Worm (Caenorhabditis elegans) whole organism, dauer: ENCODE data around the gene fipr-10.

Source experiments
- unc-62 ChIP-seq: sonication (generic microtip); optimal IDR thresholded peaks from 2 replicates; lab custom pipeline; 2017; ENCODE audit warnings: missing biosample characterization, missing genetic modification reagents, missing genetic modification characterization

fipr-10 gene

DNA sequence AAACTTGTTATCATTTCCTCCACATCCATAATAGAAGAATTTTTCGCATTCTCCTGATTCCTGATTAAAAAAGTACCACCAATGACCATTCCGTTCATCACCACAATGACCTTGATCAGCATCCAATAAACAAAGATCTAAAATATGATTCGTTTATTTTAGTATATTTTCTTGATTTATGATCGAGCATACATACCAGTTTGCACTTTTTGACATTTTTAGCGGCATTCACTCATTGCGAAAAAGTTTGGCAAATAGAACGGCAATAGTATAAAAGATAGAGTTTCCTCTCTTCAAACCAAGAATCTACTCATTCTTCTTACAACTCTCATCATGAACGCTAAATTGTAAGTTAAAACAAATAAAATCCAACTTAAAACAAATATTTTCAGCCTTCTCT, at the start of gene fipr-10:
fipr-10 (plus strand) TSS at position 301 of the 400 bp plus-strand sequence.
- TF ChIP-seq unc-62, result no peak

DNA sequence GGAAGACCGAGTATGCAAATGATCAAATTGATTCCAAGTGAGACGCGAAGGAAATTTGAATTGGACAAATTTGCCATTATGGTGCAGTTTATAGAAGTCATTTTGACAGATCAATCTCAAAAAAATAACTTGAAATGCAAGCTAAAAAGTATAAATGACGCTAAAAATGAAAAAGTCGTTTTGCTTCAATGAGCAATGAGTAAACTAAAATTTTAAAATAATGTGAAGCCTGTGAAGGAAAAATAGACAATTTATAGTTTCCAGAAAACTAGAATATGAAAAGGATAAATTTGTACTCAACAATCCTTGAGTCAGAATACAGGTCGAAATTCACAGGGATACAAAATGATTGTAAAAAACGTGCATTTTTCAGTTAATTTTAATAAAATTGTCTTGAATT, 45.7 kb upstream of the fipr-10 start, which contains the start of gene srab-17:
srab-17 (minus strand) TSS at position 101 of the 400 bp plus-strand sequence.
- TF ChIP-seq unc-62, result no peak

DNA sequence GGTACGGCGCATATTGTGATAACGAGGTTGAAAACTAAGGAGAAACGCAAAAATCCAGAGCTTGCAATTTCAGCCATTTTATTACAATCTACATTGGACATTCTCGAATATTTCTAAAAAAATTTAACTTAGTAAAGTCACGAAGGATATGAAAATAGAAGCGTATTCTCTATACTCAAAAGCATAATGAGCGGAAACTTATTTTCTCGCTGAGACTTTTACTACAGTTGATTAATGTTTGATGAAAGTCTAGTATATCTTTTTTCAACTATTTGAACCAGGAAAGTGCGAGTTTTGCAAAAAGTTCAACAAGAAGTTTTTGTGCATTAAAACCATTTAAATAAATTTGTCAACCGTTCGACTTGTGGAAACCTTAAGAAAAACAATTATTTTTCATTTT, 42.6 kb upstream of the fipr-10 start, which contains the start of gene srab-18:
srab-18 (minus strand) TSS at position 101 of the 400 bp plus-strand sequence.
- no peak for TF ChIP-seq unc-62

DNA sequence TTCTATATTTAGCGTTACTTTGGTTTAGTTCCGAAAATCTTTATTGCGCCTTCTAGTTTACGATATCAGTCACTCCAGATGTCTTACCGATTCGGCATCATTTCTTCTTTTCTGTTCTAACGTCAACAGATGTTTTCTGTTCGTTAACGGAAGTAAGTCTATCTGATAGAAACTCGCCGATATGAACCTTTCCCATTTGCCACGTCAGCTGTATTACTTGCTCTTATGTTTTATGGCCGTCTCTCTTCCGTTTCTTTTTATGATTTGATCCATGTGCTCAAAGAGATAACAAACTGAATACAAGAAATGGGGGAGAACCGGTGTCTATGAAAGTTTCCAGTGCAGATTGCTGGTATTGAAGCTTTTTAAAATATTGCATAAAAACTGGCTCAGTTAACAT, 34.6 kb upstream of the fipr-10 start, which contains the start of gene srab-26:
srab-26 (minus strand) TSS at position 101 of the 400 bp plus-strand sequence.
- no peak for TF ChIP-seq unc-62

DNA sequence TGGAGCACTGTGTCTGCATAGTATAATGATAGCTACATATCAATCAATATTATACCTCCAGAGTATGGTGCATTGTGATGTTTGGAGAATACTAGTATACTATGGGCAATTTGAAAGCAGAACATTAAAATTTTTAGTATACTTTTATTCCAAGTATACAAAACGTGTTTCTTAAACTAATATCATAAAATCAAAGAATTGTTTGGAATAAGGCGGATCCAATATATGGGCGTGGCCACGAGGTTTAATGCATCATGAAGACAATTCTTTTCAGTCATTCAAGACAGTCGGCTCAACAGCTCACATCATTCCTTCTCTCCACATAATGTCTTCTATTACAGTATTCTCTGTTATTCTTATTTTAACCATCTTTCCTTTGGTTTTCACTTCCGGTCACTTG, 34.1 kb upstream of the fipr-10 start, which contains the start of gene sdz-31:
sdz-31 (plus strand) TSS at position 301 of the 400 bp plus-strand sequence.
- TF ChIP-seq unc-62, result no peak

DNA sequence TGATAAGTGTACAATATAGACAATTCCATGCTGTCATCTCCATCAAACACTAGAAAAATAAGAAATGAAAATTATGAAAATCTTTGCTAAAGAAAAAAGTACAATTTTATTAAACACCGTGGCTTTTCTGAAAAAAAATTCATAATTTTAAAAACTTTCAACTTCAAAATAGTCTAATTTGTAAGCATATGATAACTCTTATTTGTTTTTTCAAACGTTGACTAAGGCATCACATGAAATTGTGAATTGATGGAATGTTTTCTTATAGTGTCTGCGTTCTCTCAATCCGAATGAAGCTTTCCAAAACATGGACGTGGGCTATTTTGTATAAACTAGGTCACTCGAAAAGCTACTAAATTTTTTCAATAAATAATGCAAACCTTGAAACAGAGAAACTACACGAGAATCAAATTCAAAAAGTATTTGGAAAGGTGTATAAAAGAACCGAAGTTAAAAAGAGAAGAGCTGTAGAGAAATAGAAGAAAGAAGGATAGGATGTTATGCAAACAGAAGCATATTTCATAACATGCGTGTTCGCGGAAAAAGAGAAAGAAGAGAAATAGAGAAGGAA, 28.0 kb upstream of the fipr-10 start, which contains the start of gene clp-9:
clp-9 (minus strand) TSS at position 51 of the 571 bp plus-strand sequence.
- no peak for TF ChIP-seq unc-62

DNA sequence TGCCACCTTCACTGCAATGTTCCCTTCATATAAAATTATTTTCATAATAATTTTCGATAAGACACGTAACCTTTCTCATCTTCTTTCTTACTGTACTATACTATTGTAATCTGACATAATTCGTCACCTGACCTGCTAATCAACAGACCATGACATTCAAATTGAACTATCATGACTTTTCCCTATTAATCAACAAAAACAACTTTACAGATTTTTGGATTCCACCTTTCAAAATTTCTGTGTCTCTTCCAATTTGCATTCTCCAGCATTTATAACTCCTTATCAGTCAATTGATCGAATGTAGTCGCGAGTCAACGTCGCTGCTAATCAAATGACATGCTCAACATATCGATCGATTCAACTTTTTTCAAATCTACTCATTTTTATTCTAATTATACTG, 24.3 kb upstream of the fipr-10 start, which contains the start of gene fshr-1:
fshr-1 (plus strand) TSS at position 209 of the 400 bp plus-strand sequence.
- no peak for TF ChIP-seq unc-62

DNA sequence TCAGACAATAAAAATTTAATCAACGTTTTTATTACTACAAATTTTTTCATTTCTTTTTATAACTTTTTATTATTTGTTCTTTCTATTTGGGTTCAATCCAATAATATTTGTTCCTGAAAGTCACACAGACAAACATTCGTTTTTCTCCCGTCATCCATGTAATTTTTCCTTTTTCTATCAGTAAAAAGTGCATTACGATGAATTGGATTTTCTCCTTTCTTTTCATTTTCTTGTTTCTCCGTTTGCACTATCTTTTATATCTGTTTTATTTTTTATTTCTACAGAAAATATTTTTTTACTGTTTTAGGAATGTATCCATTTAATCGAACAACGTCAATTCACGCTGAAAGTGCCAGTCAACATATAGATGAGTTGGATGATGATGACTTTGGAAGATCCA, 14.7 kb upstream of the fipr-10 start, which contains the start of gene egl-47:
egl-47 (plus strand) TSS at position 301 of the 400 bp plus-strand sequence.
- no peak for TF ChIP-seq unc-62

DNA sequence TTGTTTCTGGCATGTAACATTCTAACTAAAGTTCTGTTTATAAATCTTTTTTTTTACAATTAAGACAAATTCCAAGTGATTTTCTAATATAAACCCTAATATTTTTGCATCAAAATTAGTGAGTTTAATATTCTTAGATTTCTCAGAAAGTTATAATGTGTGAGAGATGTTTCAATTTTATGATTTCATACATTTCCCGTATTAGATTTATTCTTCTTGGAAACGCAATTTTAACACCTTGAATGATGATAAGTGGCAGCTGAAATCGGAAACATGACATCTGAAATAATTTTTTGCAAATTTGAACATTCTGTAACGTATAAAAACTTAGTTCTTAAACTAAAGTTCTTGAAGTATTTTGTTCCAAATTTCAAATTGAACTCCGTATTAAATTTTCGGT, 12.8 kb upstream of the fipr-10 start:
- no peak for TF ChIP-seq unc-62

DNA sequence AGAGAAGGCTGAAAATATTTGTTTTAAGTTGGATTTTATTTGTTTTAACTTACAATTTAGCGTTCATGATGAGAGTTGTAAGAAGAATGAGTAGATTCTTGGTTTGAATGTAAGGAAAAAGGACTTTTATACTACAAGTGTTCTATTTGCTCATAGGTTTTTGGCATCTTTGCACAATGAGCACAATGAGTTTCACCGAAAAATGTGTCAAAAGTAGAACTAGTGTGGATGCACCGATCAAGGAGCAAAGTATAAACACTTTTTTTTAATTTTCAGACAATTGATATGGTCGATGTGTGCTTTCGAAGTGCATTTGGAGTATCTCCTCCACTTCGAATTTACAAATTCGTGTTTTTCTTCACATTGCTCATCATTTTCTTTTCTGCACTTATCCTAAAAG, 7.8 kb upstream of the fipr-10 start, which contains the start of gene fipr-11:
fipr-11 (minus strand) TSS at position 101 of the 400 bp plus-strand sequence.
- no peak for TF ChIP-seq unc-62

DNA sequence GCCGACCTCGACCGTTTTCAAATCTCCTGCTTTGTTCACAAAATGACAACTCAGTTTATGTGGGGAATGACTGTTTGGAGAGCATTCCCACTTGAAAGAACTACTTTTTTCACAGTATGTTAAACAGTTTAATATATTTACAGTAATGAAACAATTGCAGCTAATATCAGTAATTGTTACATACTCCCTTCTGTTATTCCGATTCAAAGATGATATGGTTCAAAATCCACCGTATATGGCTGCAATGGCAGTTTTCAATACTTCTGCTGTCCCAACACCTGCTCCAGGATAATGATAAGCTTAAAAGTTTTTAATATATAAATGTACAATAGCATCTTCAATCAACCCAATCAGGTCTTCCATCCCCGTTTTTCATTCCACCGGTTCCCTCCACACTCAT, 6.8 kb upstream of the fipr-10 start:
- TF ChIP-seq unc-62, result no peak

DNA sequence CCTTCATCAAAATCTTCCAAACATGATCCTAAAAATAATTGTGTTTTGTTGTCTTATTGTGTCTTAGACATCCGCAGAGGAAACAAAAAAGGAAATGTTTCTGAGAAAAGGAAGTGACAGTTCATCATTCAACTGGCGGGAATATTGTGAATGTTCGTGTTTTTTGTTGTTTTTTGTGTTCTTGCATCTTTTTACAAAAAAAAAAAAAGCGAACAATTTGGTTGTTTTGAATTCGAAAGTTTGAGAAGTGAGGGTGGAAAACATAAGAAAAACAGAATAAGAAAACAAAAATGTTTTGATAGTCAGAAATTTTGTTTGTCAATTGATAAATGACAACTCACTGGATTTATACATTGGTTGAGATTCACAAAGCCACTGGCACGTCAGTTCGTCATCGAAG, 4.3 kb upstream of the fipr-10 start:
- TF ChIP-seq unc-62, result no peak

DNA sequence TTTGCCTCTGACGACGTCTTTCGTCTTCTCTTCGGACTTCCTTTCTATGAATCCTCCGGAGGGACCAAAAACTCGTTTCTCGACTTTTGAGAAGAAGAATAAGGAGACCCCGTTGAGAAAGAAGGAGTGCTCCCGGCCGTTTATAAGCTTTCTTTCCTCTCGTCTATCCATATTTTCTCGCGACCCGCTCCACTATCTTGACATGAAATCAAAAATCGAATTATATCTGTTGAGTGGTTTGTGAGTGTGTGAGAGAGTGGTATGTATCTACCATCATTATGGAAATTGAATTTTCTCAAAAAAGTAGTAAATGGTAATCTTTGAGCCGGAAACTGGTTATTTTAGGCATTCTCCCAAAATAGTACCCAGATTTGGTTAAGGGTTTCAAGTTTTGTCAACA, 2.8 kb upstream of the fipr-10 start:
- no peak for TF ChIP-seq unc-62

DNA sequence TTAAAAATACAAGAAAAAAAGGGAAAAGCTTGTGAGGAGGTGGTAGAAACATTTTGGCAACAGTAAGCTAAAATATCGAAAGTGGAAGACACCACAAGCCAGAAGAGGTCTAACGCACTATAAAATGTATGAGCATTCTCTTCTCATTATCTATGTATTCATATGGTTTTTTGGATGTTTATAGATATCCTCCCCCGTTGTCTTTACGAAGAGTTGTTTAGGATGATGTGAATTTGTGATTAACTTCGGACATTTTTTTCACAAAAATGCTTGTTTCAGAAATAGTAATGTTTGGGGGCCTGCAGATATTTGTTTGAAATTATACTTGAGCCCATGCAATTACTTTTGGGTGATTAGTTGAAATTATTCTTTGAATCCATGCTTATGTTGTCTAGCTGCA, 1.1 kb downstream of the fipr-10 start, which contains the start of gene mec-9:
mec-9 (minus strand) TSS at position 101 of the 400 bp plus-strand sequence.
- no peak for TF ChIP-seq unc-62

DNA sequence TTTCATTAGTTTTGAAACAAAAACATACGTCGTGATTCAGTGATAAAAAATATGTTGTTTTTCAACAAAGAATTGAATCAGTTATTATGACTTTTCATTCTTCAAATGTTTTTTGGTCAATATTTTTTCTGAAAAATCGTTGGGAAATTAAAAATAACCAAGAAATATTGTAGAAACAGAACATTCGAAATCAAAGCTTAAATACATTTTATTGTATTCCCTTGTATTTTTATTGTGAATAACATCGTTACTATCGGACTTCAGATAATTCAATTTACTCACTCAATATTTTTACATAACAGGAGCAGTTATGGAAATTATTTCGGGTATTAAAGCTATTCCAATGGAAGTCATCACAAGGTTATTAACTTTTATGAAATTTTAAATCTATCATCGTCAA, 2.7 kb downstream of the fipr-10 start, which contains the start of gene C50H2.4:
C50H2.4 (plus strand) TSS at position 301 of the 400 bp plus-strand sequence.
- no peak for TF ChIP-seq unc-62

DNA sequence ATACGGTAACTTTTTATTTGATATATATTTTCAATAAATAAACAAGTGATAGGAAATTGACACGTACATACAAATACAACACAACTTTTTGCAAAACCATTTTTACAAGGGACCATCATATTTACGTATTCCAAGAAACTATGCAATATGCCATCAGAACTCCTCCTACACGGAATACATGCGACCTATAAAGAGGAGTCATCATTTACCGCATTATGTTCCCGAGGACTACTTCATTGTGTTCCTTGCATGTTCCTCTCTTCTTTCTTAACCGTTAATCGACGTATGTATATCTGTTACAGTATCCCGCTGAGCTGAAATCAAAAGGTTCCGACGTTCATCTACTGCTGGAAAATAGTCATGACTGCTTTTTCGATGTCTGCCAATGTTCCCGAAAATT, 4.4 kb downstream of the fipr-10 start, which contains the start of gene C50H2.5:
C50H2.5 (plus strand) TSS at position 301 of the 400 bp plus-strand sequence.
- no peak for TF ChIP-seq unc-62

DNA sequence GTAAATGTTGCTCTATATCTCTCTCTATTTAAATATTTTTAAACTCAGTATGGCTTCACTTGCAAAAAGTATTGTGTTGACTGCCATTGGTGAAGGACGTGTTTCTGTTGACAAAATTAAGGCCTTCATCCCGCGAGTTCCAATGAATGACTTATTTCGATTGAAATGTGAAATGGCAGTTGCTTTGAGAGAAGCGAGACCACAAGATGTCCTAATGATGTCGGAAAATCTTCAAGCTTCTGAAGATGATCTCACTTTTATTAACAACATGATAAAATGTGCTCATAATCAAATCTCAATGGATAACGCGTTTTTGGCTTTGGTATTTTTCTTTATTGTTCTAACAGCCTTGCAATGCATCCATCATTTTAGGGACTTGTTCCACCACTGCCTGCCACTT, 7.3 kb downstream of the fipr-10 start, which contains the start of gene ceh-75:
ceh-75 (plus strand) TSS at position 50 of the 400 bp plus-strand sequence.
- TF ChIP-seq unc-62, result no peak

DNA sequence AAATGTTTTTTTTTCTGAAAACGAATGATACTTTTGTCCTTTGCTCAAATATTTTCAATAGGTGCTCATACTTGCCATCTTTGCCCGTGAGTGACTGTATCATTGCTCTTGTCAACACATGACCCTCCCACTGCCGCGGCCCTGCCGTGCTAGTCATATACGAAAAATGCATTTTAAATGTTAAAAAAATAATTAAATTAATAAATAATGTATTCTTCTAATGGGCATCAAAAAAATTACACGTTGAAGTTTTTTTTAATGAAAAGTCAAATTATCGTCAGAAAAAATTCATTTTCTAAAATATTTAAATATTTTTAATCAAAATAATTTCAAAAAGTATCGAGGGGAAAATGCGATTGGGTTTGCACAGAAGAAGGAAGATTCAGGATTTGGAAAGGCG, 8.5 kb downstream of the fipr-10 start, which contains the start of gene C50H2.7:
C50H2.7 (plus strand) TSS at position 301 of the 400 bp plus-strand sequence.
- TF ChIP-seq unc-62, result no peak
